Fruit fly (Drosophila melanogaster): Measurements from ENCODE around the gene sloth1.

sloth1 gene

DNA sequence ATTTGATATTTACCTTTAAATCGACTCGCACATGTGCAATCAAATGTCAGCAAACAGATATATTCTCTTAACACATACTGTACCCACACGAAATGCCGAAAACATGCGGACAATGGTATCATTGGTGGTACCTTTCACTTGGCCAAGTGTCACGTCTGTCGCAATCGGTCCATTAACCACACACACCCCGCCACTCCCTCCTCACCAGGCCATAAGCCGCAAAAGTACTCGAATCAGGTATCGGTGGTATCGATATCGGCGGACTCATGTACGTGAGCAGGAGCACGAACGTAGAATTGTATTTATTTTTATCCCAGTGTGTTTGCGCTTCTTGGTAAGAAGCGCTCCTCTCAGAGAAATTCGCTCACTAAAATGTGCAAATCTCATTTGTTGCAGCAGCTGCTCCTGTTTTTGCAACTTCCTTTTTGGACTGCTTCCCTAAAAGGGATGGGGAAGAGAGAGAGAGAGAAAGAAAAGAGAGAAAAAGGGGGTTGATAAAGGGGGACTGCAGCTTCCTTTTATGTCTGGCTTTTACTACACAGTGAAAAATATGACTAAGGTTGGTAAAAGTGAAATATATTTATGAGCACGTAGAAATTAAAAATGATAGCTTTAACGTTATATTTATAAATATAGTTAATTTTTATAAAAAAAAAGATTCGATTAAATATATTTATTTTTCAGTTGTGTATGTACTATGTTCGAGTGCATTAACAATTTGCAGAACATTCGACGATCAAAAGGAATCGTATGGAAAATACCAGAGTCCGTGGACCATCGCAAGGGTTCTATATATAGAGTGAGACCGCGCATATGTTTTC, 27.4 kb upstream of the sloth1 start (continued):
- TF ChIP-seq Ets96B (tag; optimal IDR thresholded peaks at IDR 0.05), result peak; percentile 62
- no peak for TF ChIP-seq CG1621 (tag; optimal IDR thresholded peaks at IDR 0.05)
- TF ChIP-seq CG10669 (GFP tag; optimal IDR thresholded peaks at IDR 0.05), result peak; percentile 44
- TF ChIP-seq CG16779 (tag; optimal IDR thresholded peaks at IDR 0.05), result peak; percentile 45
- TF ChIP-seq CG15336 (GFP tag; IDR thresholded peaks at IDR 0.05), result peak; percentile 58; the same call in 1 of the 2 replicates
- TF ChIP-seq Sox102F (GFP tag; optimal IDR thresholded peaks at IDR 0.05), result peak; percentile 39
- TF ChIP-seq spab (GFP tag; optimal IDR thresholded peaks at IDR 0.05), result peak; percentile 56
- TF ChIP-seq topi (GFP tag; optimal IDR thresholded peaks at IDR 0.05), result peak; percentile 37
- no peak for TF ChIP-seq CG31627 (GFP tag; optimal IDR thresholded peaks at IDR 0.05)
- TF ChIP-seq dac (GFP tag; optimal IDR thresholded peaks at IDR 0.05), result no peak
- peak; percentile 55 for TF ChIP-seq CG8632 (GFP tag; optimal IDR thresholded peaks at IDR 0.05)
- peak; percentile 31 for TF ChIP-seq Smox (GFP tag; optimal IDR thresholded peaks at IDR 0.05)
- TF ChIP-seq CG11902 (GFP tag; optimal IDR thresholded peaks at IDR 0.05), result no peak
- peak; percentile 87 for TF ChIP-seq Eip78C (GFP tag)
- peak; percentile 30 for TF ChIP-seq CG32006 (GFP tag; optimal IDR thresholded peaks at IDR 0.05)
- TF ChIP-seq vri (GFP tag; optimal IDR thresholded peaks at IDR 0.05), result no peak
- TF ChIP-seq Hr39 (GFP tag; optimal IDR thresholded peaks at IDR 0.05), result no peak
- TF ChIP-seq esn (GFP tag; optimal IDR thresholded peaks at IDR 0.05), result peak; percentile 49
- TF ChIP-seq dsx (GFP tag; optimal IDR thresholded peaks at IDR 0.05; ENCODE audit: poor library complexity, severe bottlenecking), result peak; percentile 84
- TF ChIP-seq CG10631 (GFP tag; optimal IDR thresholded peaks at IDR 0.05), result peak; percentile 60
- peak; percentile 42 for TF ChIP-seq net (GFP tag; optimal IDR thresholded peaks at IDR 0.05)
- peak; percentile 41 for TF ChIP-seq fd59A (GFP tag; optimal IDR thresholded peaks at IDR 0.05)

DNA sequence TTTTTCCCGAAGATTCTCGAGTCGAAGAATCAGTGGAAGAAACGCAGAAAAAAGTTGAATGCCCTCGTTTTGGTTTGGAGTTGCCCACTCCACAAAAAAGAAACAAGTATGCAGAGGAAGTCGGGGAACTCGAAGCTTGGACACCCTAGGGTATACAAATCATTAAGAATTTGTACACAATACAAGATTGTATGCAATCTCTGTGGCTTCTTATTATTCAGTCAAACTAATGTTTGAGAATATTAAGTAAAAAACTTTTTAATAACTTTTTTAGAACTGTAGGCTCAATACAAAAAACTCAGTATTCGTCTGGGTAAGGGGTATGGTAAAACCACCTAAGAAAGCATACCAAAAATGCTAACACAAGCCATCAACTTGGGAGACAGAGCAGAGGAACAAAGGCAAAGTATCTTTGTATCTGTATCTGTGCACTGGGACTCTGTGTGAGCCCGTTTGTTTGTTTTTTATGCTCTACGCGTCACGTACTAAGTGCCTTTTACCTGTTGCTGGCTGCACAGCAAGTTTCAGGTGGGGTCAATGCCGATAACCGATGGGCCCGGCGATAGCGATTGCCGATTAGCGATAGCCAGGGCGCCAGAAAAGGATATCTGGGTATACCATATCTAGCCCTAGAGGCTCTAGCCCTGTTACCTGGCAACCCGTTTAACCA, 25.8 kb upstream of the sloth1 start:
- TF ChIP-seq eg (GFP tag; IDR thresholded peaks at IDR 0.05), result peak; percentile 70
- TF ChIP-seq Blimp-1 (GFP tag; optimal IDR thresholded peaks at IDR 0.05), result peak; percentile 72
- TF ChIP-seq Smox (GFP tag; optimal IDR thresholded peaks at IDR 0.05), result peak; percentile 94
- peak; percentile 95 for TF ChIP-seq Sox14 (GFP tag; optimal IDR thresholded peaks at IDR 0.05)
- no peak for TF ChIP-seq Hr38 (GFP tag; optimal IDR thresholded peaks at IDR 0.05)
- peak; percentile 91 for TF ChIP-seq pdm3 (GFP tag; optimal IDR thresholded peaks at IDR 0.05)
- TF ChIP-seq CG3919 (GFP tag; optimal IDR thresholded peaks at IDR 0.05), result peak; percentile 91
- TF ChIP-seq lz (GFP tag; optimal IDR thresholded peaks at IDR 0.05), result peak; percentile 95
- TF ChIP-seq Ets96B (tag; optimal IDR thresholded peaks at IDR 0.05), result peak; percentile 88
- TF ChIP-seq achi (GFP tag; optimal IDR thresholded peaks at IDR 0.05), result peak; percentile 89
- TF ChIP-seq net (GFP tag; optimal IDR thresholded peaks at IDR 0.05), result peak; percentile 88
- peak; percentile 69 for TF ChIP-seq CG8319 (GFP tag; optimal IDR thresholded peaks at IDR 0.05)
- peak; percentile 75 for TF ChIP-seq Sox15 (GFP tag; optimal IDR thresholded peaks at IDR 0.05)
- peak; percentile 93 for TF ChIP-seq Eip75B (GFP tag; optimal IDR thresholded peaks at IDR 0.05)
- peak; percentile 83 for TF ChIP-seq fd59A (GFP tag; optimal IDR thresholded peaks at IDR 0.05)
- peak; percentile 67 for TF ChIP-seq CG1621 (tag; optimal IDR thresholded peaks at IDR 0.05)
- TF ChIP-seq ss (GFP tag; optimal IDR thresholded peaks at IDR 0.05), result peak; percentile 86 to 87
- TF ChIP-seq esn (GFP tag; optimal IDR thresholded peaks at IDR 0.05), result peak; percentile 97
- TF ChIP-seq CG11902 (GFP tag; optimal IDR thresholded peaks at IDR 0.05), result peak; percentile 77
- TF ChIP-seq CG6276 (GFP tag; optimal IDR thresholded peaks at IDR 0.05), result peak; percentile 76
- TF ChIP-seq CG34406 (GFP tag; optimal IDR thresholded peaks at IDR 0.05), result peak; percentile 89
- peak; percentile 58 for TF ChIP-seq Gug (GFP tag; IDR thresholded peaks at IDR 0.05)
- peak; percentile 96 for TF ChIP-seq topi (GFP tag; optimal IDR thresholded peaks at IDR 0.05)
- TF ChIP-seq CG31627 (GFP tag; optimal IDR thresholded peaks at IDR 0.05), result peak; percentile 93
- peak; percentile 54 for TF ChIP-seq CG4318 (GFP tag; optimal IDR thresholded peaks at IDR 0.05)
- peak; percentile 70 for TF ChIP-seq CG11762 (GFP tag; optimal IDR thresholded peaks at IDR 0.05; ENCODE audit: insufficient read depth)
- TF ChIP-seq Eip93F (GFP tag; optimal IDR thresholded peaks at IDR 0.05), result peak; percentile 93
- peak; percentile 86 for TF ChIP-seq OdsH (GFP tag; optimal IDR thresholded peaks at IDR 0.05)
- peak; percentile 81 for TF ChIP-seq CG15336 (GFP tag; IDR thresholded peaks at IDR 0.05)
- peak; percentile 87 for TF ChIP-seq CG8632 (GFP tag; optimal IDR thresholded peaks at IDR 0.05)
- peak; percentile 83 for TF ChIP-seq CG8119 (GFP tag; IDR thresholded peaks at IDR 0.05)
- TF ChIP-seq Met (GFP tag; optimal IDR thresholded peaks at IDR 0.05), result peak; percentile 96
- no peak for TF ChIP-seq fd85E (GFP tag; optimal IDR thresholded peaks at IDR 0.05)
- TF ChIP-seq Sox102F (GFP tag; optimal IDR thresholded peaks at IDR 0.05), result peak; percentile 96
- peak; percentile 98 for TF ChIP-seq Eip78C (GFP tag)
- TF ChIP-seq svp (GFP tag), result peak; percentile 98
- TF ChIP-seq CG10631 (GFP tag; optimal IDR thresholded peaks at IDR 0.05), result peak; percentile 91
- TF ChIP-seq Hr39 (GFP tag; optimal IDR thresholded peaks at IDR 0.05), result peak; percentile 93
